Comparison of ENCODE assay signal across 1 fruit fly cellular context in the genomic region with DNA sequence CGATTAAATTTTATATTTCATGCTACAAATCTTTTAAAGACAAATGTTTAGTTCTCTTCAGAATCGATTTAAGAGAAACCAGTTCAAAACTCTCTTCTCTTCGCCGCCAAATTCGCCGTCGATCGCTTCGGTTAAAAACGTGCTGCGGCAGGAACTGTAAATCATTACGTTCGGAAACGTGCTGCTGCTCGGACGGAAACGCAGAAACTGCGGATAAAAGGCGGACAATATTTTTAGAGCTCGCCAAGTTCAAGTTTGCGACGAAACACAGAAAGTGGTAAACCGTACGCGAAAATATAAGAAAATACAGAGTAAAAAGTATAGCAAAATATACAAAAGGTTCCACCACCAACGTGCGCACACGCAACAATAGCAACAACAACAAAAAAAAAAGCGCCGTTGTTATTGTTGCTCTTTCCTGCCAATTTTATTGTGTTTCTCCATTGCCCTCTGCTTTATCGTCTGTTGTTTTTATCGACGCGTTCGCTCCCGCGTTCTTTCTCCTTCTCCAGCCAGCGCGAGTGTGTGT.
TF ChIP-seq lines count a peak whose summit lies in the region.

Gene Ae2, plus strand, starts transcription at position 156 of the 529 bp plus-strand sequence.

TF ChIP-seq in whole organism, embryonic, 481 proteins besides CTCF, POLR2A, EP300 and RAD21 (continued from another document and continues in another):
- TF ChIP-seq CG8359 (GFP tag; optimal IDR thresholded peaks at IDR 0.05; lab: Kevin White, UChicago; ENCODE audit: borderline replicate concordance) (no peak), CG31365 (tag; optimal IDR thresholded peaks at IDR 0.05; lab: Kevin White, UChicago) (no peak), Gsc (GFP tag; IDR thresholded peaks at IDR 0.05; lab: Robert Waterston, UW) (no peak), lilli (GFP tag; optimal IDR thresholded peaks at IDR 0.05; lab: Kevin White, UChicago) (no peak), Doc3 (GFP tag; IDR thresholded peaks at IDR 0.05; lab: Robert Waterston, UW; ENCODE audit: partially characterized antibody) (no peak), CG30431 (GFP tag; optimal IDR thresholded peaks at IDR 0.05; lab: Kevin White, UChicago) (no peak), dm (GFP tag; optimal IDR thresholded peaks at IDR 0.05; lab: Kevin White, UChicago) (peak; percentile 3), row (GFP tag; IDR thresholded peaks at IDR 0.05; lab: Robert Waterston, UW) (no peak), CG1529 (GFP tag; optimal IDR thresholded peaks at IDR 0.05; lab: Kevin White, UChicago) (no peak), Dp (GFP tag; optimal IDR thresholded peaks at IDR 0.05; lab: Kevin White, UChicago) (no peak), CrebB (tag; optimal IDR thresholded peaks at IDR 0.05; lab: Kevin White, UChicago) (no peak), cwo (GFP tag; optimal IDR thresholded peaks at IDR 0.05; lab: Kevin White, UChicago) (peak; percentile 99), CG9437 (GFP tag; optimal IDR thresholded peaks at IDR 0.05; lab: Kevin White, UChicago) (peak; percentile 72), CG3065 (GFP tag; optimal IDR thresholded peaks at IDR 0.05; lab: Kevin White, UChicago) (no peak), Pdp1 (GFP tag; optimal IDR thresholded peaks at IDR 0.05; lab: Kevin White, UChicago) (peak in 1 of 2 experiments; percentile 55), eyg (GFP tag; optimal IDR thresholded peaks at IDR 0.05; lab: Kevin White, UChicago) (no peak), Dbx (GFP tag; IDR thresholded peaks at IDR 0.05; lab: Robert Waterston, UW) (0 out of 3 replicates have a peak, but pooled peaks have one; percentile 14), sqz (GFP tag; optimal IDR thresholded peaks at IDR 0.05; lab: Kevin White, UChicago) (no peak), stwl (tag; optimal IDR thresholded peaks at IDR 0.05; lab: Kevin White, UChicago) (no peak), lbe (GFP tag; optimal IDR thresholded peaks at IDR 0.05; lab: Kevin White, UChicago) (peak; percentile 10), D19A (tag; optimal IDR thresholded peaks at IDR 0.05; lab: Kevin White, UChicago) (no peak), jing (GFP tag; optimal IDR thresholded peaks at IDR 0.05; lab: Kevin White, UChicago) (no peak), Sry-δ (GFP tag; optimal IDR thresholded peaks at IDR 0.05; lab: Kevin White, UChicago) (no peak), Tbp (GFP tag; optimal IDR thresholded peaks at IDR 0.05; lab: Kevin White, UChicago) (no peak), Poxn (GFP tag; IDR thresholded peaks at IDR 0.05; lab: Robert Waterston, UW) (no peak), CG11560 (tag; IDR thresholded peaks at IDR 0.05; lab: Robert Waterston, UW) (no peak), pros (GFP tag; optimal IDR thresholded peaks at IDR 0.05; lab: Kevin White, UChicago) (no peak), CG34376 (GFP tag; optimal IDR thresholded peaks at IDR 0.05; lab: Kevin White, UChicago) (peak; percentile 3), caup (GFP tag; optimal IDR thresholded peaks at IDR 0.05; lab: Kevin White, UChicago; ENCODE audit: severe bottlenecking) (no peak), trh (GFP tag; optimal IDR thresholded peaks at IDR 0.05; lab: Kevin White, UChicago) (no peak), ac (GFP tag; optimal IDR thresholded peaks at IDR 0.05; lab: Kevin White, UChicago) (no peak), NFAT (GFP tag; IDR thresholded peaks at IDR 0.05; lab: Robert Waterston, UW) (peak; percentile 28; the same call in 1 of the 2 replicates), bigmax (GFP tag; optimal IDR thresholded peaks at IDR 0.05; lab: Kevin White, UChicago) (no peak), Rx (GFP tag; IDR thresholded peaks at IDR 0.05; lab: Robert Waterston, UW) (no peak), Optix (GFP tag; IDR thresholded peaks at IDR 0.05; lab: Robert Waterston, UW) (no peak), CG30020 (tag; optimal IDR thresholded peaks at IDR 0.05; lab: Kevin White, UChicago) (no peak), CG8290 (GFP tag; optimal IDR thresholded peaks at IDR 0.05; lab: Kevin White, UChicago) (no peak), CG8290 (tag; optimal IDR thresholded peaks at IDR 0.05; lab: Kevin White, UChicago) (no peak), tna (GFP tag; IDR thresholded peaks at IDR 0.05; lab: Robert Waterston, UW; ENCODE audit: partially characterized antibody) (no peak), Trl (optimal IDR thresholded peaks at IDR 0.05; lab: Kevin White, UChicago) (peak; percentile 50 to 63), Trl (GFP tag; optimal IDR thresholded peaks at IDR 0.05; lab: Kevin White, UChicago) (no peak), unpg (GFP tag; optimal IDR thresholded peaks at IDR 0.05; lab: Kevin White, UChicago) (no peak), CG43689 (GFP tag; IDR thresholded peaks at IDR 0.05; lab: Robert Waterston, UW) (0 out of 2 replicates have a peak, but pooled peaks have one; percentile 5), dysf (GFP tag; IDR thresholded peaks at IDR 0.05; lab: Robert Waterston, UW) (no peak), Side (GFP tag; optimal IDR thresholded peaks at IDR 0.05; lab: Kevin White, UChicago) (no peak), Spps (tag; optimal IDR thresholded peaks at IDR 0.05; lab: Kevin White, UChicago) (no peak), shn (GFP tag; optimal IDR thresholded peaks at IDR 0.05; lab: Kevin White, UChicago) (no peak), org-1 (GFP tag; optimal IDR thresholded peaks at IDR 0.05; lab: Kevin White, UChicago) (no peak), sens-2 (GFP tag; IDR thresholded peaks at IDR 0.05; lab: Robert Waterston, UW) (no peak), ap (GFP tag; IDR thresholded peaks at IDR 0.05; lab: Robert Waterston, UW) (no peak), CG4328 (GFP tag; optimal IDR thresholded peaks at IDR 0.05; lab: Kevin White, UChicago) (no peak), CG9797 (GFP tag; optimal IDR thresholded peaks at IDR 0.05; lab: Kevin White, UChicago) (no peak), CG14050 (GFP tag; IDR thresholded peaks at IDR 0.05; lab: Robert Waterston, UW) (no peak), Scr (GFP tag; IDR thresholded peaks at IDR 0.05; lab: Robert Waterston, UW; ENCODE audit: partially characterized antibody) (no peak; the same call in 1 of the 2 replicates), Opbp (GFP tag; IDR thresholded peaks at IDR 0.05; lab: Robert Waterston, UW; ENCODE audit: partially characterized antibody) (peak; percentile 19; the same call in 1 of the 3 replicates), vnd (GFP tag; IDR thresholded peaks at IDR 0.05; lab: Robert Waterston, UW; ENCODE audit: partially characterized antibody) (no peak), Eip74EF (GFP tag; optimal IDR thresholded peaks at IDR 0.05; lab: Kevin White, UChicago) (peak in 1 of 2 experiments; percentile 45), CG3995 (GFP tag; optimal IDR thresholded peaks at IDR 0.05; lab: Kevin White, UChicago) (no peak), run (tag; optimal IDR thresholded peaks at IDR 0.05; lab: Kevin White, UChicago) (no peak), CG1832 (GFP tag; optimal IDR thresholded peaks at IDR 0.05; lab: Kevin White, UChicago) (no peak), CG10209 (GFP tag; optimal IDR thresholded peaks at IDR 0.05; lab: Kevin White, UChicago) (no peak), CG12391 (tag; optimal IDR thresholded peaks at IDR 0.05; lab: Kevin White, UChicago) (no peak), HmgZ (tag; optimal IDR thresholded peaks at IDR 0.05; lab: Kevin White, UChicago) (no peak), onecut (GFP tag; IDR thresholded peaks at IDR 0.05; lab: Robert Waterston, UW) (no peak), Abd-B (GFP tag; optimal IDR thresholded peaks at IDR 0.05; lab: Kevin White, UChicago) (no peak), kay (GFP tag; optimal IDR thresholded peaks at IDR 0.05; lab: Kevin White, UChicago) (no peak), sens (GFP tag; lab: Kevin White, UChicago) (peak; percentile 46), CG10543 (GFP tag; optimal IDR thresholded peaks at IDR 0.05; lab: Kevin White, UChicago) (peak; percentile 40), CG13287 (GFP tag; IDR thresholded peaks at IDR 0.05; lab: Robert Waterston, UW; ENCODE audit: partially characterized antibody) (peak; percentile 46; the same call in 1 of the 2 replicates), so (GFP tag; IDR thresholded peaks at IDR 0.05; lab: Robert Waterston, UW) (0 out of 3 replicates have a peak, but pooled peaks have one; percentile 23), CG4730 (GFP tag; IDR thresholded peaks at IDR 0.05; lab: Robert Waterston, UW) (no peak), schlank (tag; optimal IDR thresholded peaks at IDR 0.05; lab: Kevin White, UChicago) (no peak), lab (GFP tag; optimal IDR thresholded peaks at IDR 0.05; lab: Kevin White, UChicago) (peak; percentile 26), CG14667 (GFP tag; IDR thresholded peaks at IDR 0.05; lab: Robert Waterston, UW) (no peak), abd-A (tag; optimal IDR thresholded peaks at IDR 0.05; lab: Kevin White, UChicago) (peak; percentile 36), CG2889 (GFP tag; IDR thresholded peaks at IDR 0.05; lab: Robert Waterston, UW) (no peak), Usf (GFP tag; optimal IDR thresholded peaks at IDR 0.05; lab: Kevin White, UChicago) (no peak), CG13624 (GFP tag; optimal IDR thresholded peaks at IDR 0.05; lab: Kevin White, UChicago) (peak; percentile 12), CG5245 (GFP tag; optimal IDR thresholded peaks at IDR 0.05; lab: Kevin White, UChicago) (no peak), grau (tag; optimal IDR thresholded peaks at IDR 0.05; lab: Kevin White, UChicago) (peak; percentile 3), slbo (GFP tag; IDR thresholded peaks at IDR 0.05; lab: Robert Waterston, UW) (peak; percentile 22; the same call in 1 of the 2 replicates), Xbp1 (GFP tag; optimal IDR thresholded peaks at IDR 0.05; lab: Kevin White, UChicago) (no peak), Atf6 (GFP tag; IDR thresholded peaks at IDR 0.05; lab: Robert Waterston, UW) (peak; percentile 21; the same call in 1 of the 2 replicates), CG10267 (tag; optimal IDR thresholded peaks at IDR 0.05; lab: Kevin White, UChicago) (no peak), CG34224 (GFP tag; IDR thresholded peaks at IDR 0.05; lab: Robert Waterston, UW; ENCODE audit: partially characterized antibody) (peak; percentile 24; the same call in 1 of the 3 replicates), Blimp-1 (GFP tag; optimal IDR thresholded peaks at IDR 0.05; lab: Kevin White, UChicago) (no peak), Ets65A (GFP tag; lab: Kevin White, UChicago) (no peak), nerfin-1 (tag; optimal IDR thresholded peaks at IDR 0.05; lab: Kevin White, UChicago) (no peak), rib (GFP tag; IDR thresholded peaks at IDR 0.05; lab: Robert Waterston, UW) (peak; percentile 51; the same call in 1 of the 2 replicates), CG33557 (GFP tag; optimal IDR thresholded peaks at IDR 0.05; lab: Kevin White, UChicago) (no peak), Nf-YA (GFP tag; IDR thresholded peaks at IDR 0.05; lab: Robert Waterston, UW) (no peak), CG1024 (GFP tag; IDR thresholded peaks at IDR 0.05; lab: Robert Waterston, UW) (no peak), da (GFP tag; optimal IDR thresholded peaks at IDR 0.05; lab: Kevin White, UChicago) (no peak), fd64A (GFP tag; optimal IDR thresholded peaks at IDR 0.05; lab: Kevin White, UChicago) (no peak), disco-r (GFP tag; optimal IDR thresholded peaks at IDR 0.05; lab: Kevin White, UChicago) (no peak), CG32772 (GFP tag; IDR thresholded peaks at IDR 0.05; lab: Robert Waterston, UW) (no peak), Elba2 (GFP tag; optimal IDR thresholded peaks at IDR 0.05; lab: Kevin White, UChicago) (no peak), wek (GFP tag; optimal IDR thresholded peaks at IDR 0.05; lab: Kevin White, UChicago) (no peak), sna (GFP tag; IDR thresholded peaks at IDR 0.05; lab: Robert Waterston, UW; ENCODE audit: partially characterized antibody) (no peak), CG15479 (GFP tag; optimal IDR thresholded peaks at IDR 0.05; lab: Kevin White, UChicago) (no peak), psq (GFP tag; optimal IDR thresholded peaks at IDR 0.05; lab: Kevin White, UChicago) (peak; percentile 92), Ptx1 (GFP tag; IDR thresholded peaks at IDR 0.05; lab: Robert Waterston, UW) (no peak), CG7556 (GFP tag; optimal IDR thresholded peaks at IDR 0.05; lab: Kevin White, UChicago) (no peak), cas (GFP tag; IDR thresholded peaks at IDR 0.05; lab: Robert Waterston, UW) (no peak), Hr39 (optimal IDR thresholded peaks at IDR 0.05; lab: Kevin White, UChicago) (no peak), zen2 (GFP tag; IDR thresholded peaks at IDR 0.05; lab: Robert Waterston, UW; ENCODE audit: partially characterized antibody) (no peak), gcm2 (GFP tag; optimal IDR thresholded peaks at IDR 0.05; lab: Kevin White, UChicago) (no peak), Dek (tag; optimal IDR thresholded peaks at IDR 0.05; lab: Kevin White, UChicago) (no peak), CHES-1-like (GFP tag; optimal IDR thresholded peaks at IDR 0.05; lab: Kevin White, UChicago) (no peak), dimm (GFP tag; IDR thresholded peaks at IDR 0.05; lab: Robert Waterston, UW) (no peak), HLHmδ (GFP tag; optimal IDR thresholded peaks at IDR 0.05; lab: Kevin White, UChicago) (no peak), gfzf (GFP tag; optimal IDR thresholded peaks at IDR 0.05; lab: Kevin White, UChicago) (no peak), croc (GFP tag; conservative IDR thresholded peaks at IDR 0.05; lab: Robert Waterston, UW) (no peak), Med (GFP tag; lab: Kevin White, UChicago) (peak; percentile 85), scrt (GFP tag; optimal IDR thresholded peaks at IDR 0.05; lab: Kevin White, UChicago) (no peak), CG1603 (tag; optimal IDR thresholded peaks at IDR 0.05; lab: Kevin White, UChicago) (no peak), pzg (GFP tag; optimal IDR thresholded peaks at IDR 0.05; lab: Kevin White, UChicago) (no peak), Vsx1 (GFP tag; optimal IDR thresholded peaks at IDR 0.05; lab: Kevin White, UChicago) (no peak), grn (GFP tag; optimal IDR thresholded peaks at IDR 0.05; lab: Kevin White, UChicago) (no peak), CG2202 (tag; optimal IDR thresholded peaks at IDR 0.05; lab: Kevin White, UChicago) (no peak), CG42726 (GFP tag; IDR thresholded peaks at IDR 0.05; lab: Robert Waterston, UW; ENCODE audit: partially characterized antibody) (no peak), sisA (GFP tag; IDR thresholded peaks at IDR 0.05; lab: Robert Waterston, UW) (no peak), CG31388 (GFP tag; optimal IDR thresholded peaks at IDR 0.05; lab: Kevin White, UChicago) (no peak), Hmx (GFP tag; optimal IDR thresholded peaks at IDR 0.05; lab: Kevin White, UChicago) (no peak), CG11504 (tag; optimal IDR thresholded peaks at IDR 0.05; lab: Kevin White, UChicago) (peak; percentile 37), ind (GFP tag; optimal IDR thresholded peaks at IDR 0.05; lab: Kevin White, UChicago) (no peak), H15 (GFP tag; IDR thresholded peaks at IDR 0.05; lab: Robert Waterston, UW) (no peak), br (optimal IDR thresholded peaks at IDR 0.05; lab: Kevin White, UChicago) (no peak)
